Worm (Caenorhabditis elegans): ENCODE data around the gene F53E10.1.

DNA sequence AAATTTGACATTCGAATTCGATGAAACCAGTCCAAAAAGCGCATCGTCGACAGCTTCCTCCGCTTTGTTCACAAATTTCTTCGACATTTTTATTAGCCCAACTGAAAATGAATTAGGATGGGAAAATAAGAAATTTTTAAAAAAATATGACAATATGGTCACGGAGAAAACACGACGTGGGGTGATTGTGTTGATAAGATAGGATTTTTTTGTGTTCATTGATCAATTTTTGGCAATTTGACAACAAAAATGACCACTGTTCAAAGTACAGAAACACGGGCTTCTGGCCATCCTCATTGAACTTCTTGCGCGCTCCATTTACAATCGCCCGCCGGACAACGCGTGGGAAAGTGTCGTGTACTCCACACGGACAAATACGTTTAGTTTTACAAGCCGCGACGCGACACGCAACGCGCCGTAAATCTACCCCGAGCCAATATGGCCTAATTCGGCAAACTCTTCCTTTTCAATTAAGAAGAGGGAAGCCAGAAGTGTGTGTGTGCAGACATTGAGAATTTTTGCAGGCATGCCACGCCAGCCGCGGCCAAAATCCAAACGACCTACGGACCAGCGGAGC is 37.5 kb downstream of the F53E10.1 start, which contains the start of the genes W02H5.8 and angl-1:
- TF ChIP-seq nhr-28 (tag; optimal IDR thresholded peaks at IDR 0.05) (no peak), unc-62 (GFP tag; optimal IDR thresholded peaks at IDR 0.05) (no peak), elt-3 (tag; optimal IDR thresholded peaks at IDR 0.05) (no peak), pag-3 (tag; optimal IDR thresholded peaks at IDR 0.05; ENCODE audit: borderline replicate concordance, insufficient read depth) (no peak), ceh-82 (tag; optimal IDR thresholded peaks at IDR 0.05) (no peak), nhr-90 (tag; optimal IDR thresholded peaks at IDR 0.05; ENCODE audit: poor library complexity) (no peak), elt-2 (tag; optimal IDR thresholded peaks at IDR 0.05) (no peak), nhr-12 (tag; optimal IDR thresholded peaks at IDR 0.05) (no peak), isw-1 (GFP tag; IDR thresholded peaks at IDR 0.05) (no peak)
